Fruit fly (Drosophila melanogaster) S2 (cell line): Measurements from ENCODE around the gene CG31820.

Experiments used
- CG8478 ChIP-seq: fragments of >200 bp; optimal IDR thresholded peaks from 2 replicates; lab custom pipeline; 2018
- CTCF ChIP-seq, 2 experiments: fragments of >200 bp; optimal IDR thresholded peaks; 2 replicates each; lab custom pipeline; 2018

DNA sequence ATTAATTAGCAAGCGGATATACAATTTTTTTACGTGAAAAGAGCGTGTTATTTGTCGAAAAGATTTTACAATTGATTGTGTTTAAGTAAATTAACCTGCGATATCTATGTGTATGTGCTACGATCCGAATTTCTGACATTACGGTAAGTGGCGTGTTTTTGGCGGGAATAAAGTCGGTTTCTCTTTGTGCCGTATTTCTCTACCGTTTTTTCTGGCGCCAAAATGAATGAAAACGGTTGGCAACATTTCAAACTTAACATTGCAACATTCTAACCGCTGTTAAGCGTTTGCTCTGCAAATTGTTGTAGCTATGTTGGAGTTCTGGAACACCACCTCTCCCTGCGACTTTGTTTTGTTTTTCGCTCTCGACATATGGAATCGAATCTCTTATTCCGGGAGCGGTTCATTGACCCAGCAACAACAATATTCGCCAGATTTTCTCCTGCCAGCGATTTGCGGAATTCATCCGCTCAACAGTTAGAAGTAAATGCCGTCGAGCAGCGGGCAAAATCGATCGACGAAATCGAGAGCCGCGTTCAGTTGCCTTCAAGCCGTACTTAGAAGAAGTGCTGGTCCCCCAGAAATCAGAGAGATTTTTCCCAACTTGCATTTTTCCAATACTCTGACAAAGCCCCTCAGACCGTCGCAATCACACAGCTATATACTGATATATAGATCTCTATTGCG is 36.4 kb upstream of the CG31820 start:
- TF ChIP-seq CG8478 (lab: Kevin White, UChicago) (no peak), CTCF (optimal IDR thresholded peaks at IDR 0.05; lab: Kevin White, UChicago) (no peak)
